Worm (Caenorhabditis elegans) whole organism, late embryonic: Measurements from ENCODE around the gene T19D2.3.

ENCODE experiments used
- C38D4.7 ChIP-seq: fragments of 200-800 bp; sonication (Bioruptor generic); optimal IDR thresholded peaks from 2 replicates; lab custom pipeline; 2018; ENCODE audit warnings: mild to moderate bottlenecking, missing genetic modification characterization, moderate library complexity, missing compliant biosample characterization
- F13H6.1 ChIP-seq: sonication (generic microtip); optimal IDR thresholded peaks from 2 replicates; lab custom pipeline; 2016; ENCODE audit warnings: missing genetic modification characterization, missing compliant biosample characterization
- K02D7.2 ChIP-seq: sonication (generic microtip); optimal IDR thresholded peaks from 2 replicates; lab custom pipeline; 2017; ENCODE audit warnings: mild to moderate bottlenecking, missing genetic modification characterization, missing compliant biosample characterization
- K09A11.1 ChIP-seq: sonication (generic microtip); optimal IDR thresholded peaks from 2 replicates; lab custom pipeline; 2017; ENCODE audit warnings: antibody characterized with exemption, mild to moderate bottlenecking, missing genetic modification characterization, missing compliant biosample characterization; ENCODE audit not compliant: insufficient read depth
- T23F11.4 ChIP-seq: fragments of 200-800 bp; sonication (Bioruptor generic); optimal IDR thresholded peaks from 2 replicates; lab custom pipeline; 2018; ENCODE audit warnings: mild to moderate bottlenecking, missing genetic modification characterization, missing compliant biosample characterization
- Y22D7AL.16 ChIP-seq: sonication (generic microtip); optimal IDR thresholded peaks from 2 replicates; lab custom pipeline; 2016; ENCODE audit warnings: missing genetic modification characterization, missing compliant biosample characterization
- ahr-1 ChIP-seq: sonication (generic microtip); optimal IDR thresholded peaks from 2 replicates; lab custom pipeline; 2016; ENCODE audit warnings: missing genetic modification characterization, missing compliant biosample characterization
- ama-1 ChIP-seq: fragments of 150-350 bp; optimal IDR thresholded peaks from 2 replicates; lab custom pipeline; 2014
- ceh-14 ChIP-seq: sonication (generic microtip); optimal IDR thresholded peaks from 2 replicates; lab custom pipeline; 2016; ENCODE audit warnings: missing genotype, missing genetic modification characterization, missing compliant biosample characterization
- ceh-2 ChIP-seq: sonication (generic microtip); optimal IDR thresholded peaks from 2 replicates; lab custom pipeline; 2016; ENCODE audit warnings: missing genotype, missing genetic modification characterization, missing compliant biosample characterization
- ceh-22 ChIP-seq: sonication (generic microtip); optimal IDR thresholded peaks from 2 replicates; lab custom pipeline; 2017; ENCODE audit warnings: missing biosample characterization, missing genetic modification characterization
- ceh-30 ChIP-seq: fragments of 150-350 bp; optimal IDR thresholded peaks from 2 replicates; lab custom pipeline; 2014; ENCODE audit warnings: missing biosample characterization, missing genetic modification characterization
- ceh-34 ChIP-seq: sonication (generic microtip); optimal IDR thresholded peaks from 2 replicates; lab custom pipeline; 2016; ENCODE audit warnings: mild to moderate bottlenecking, missing genetic modification characterization, missing compliant biosample characterization
- ceh-45 ChIP-seq: fragments of 200-800 bp; sonication (Bioruptor generic); IDR thresholded peaks from 2 replicates; pipeline ENCODE4 v1.3.6; 2022; ENCODE audit warnings: missing genetic modification reagents, missing genetic modification characterization, missing compliant biosample characterization
- ceh-48 ChIP-seq: sonication (generic microtip); optimal IDR thresholded peaks from 2 replicates; lab custom pipeline; 2016; ENCODE audit warnings: missing genetic modification characterization, inconsistent platforms, missing compliant biosample characterization
- ceh-6 ChIP-seq: fragments of 200-800 bp; sonication (Bioruptor generic); optimal IDR thresholded peaks from 2 replicates; lab custom pipeline; 2018; ENCODE audit warnings: mild to moderate bottlenecking, missing genetic modification characterization, missing compliant biosample characterization
- ceh-9 ChIP-seq: sonication (generic microtip); optimal IDR thresholded peaks from 2 replicates; lab custom pipeline; 2016; ENCODE audit warnings: mild to moderate bottlenecking, missing genetic modification characterization, inconsistent platforms, missing compliant biosample characterization
- dmd-4 ChIP-seq: sonication (generic microtip); optimal IDR thresholded peaks from 2 replicates; lab custom pipeline; 2016; ENCODE audit warnings: borderline replicate concordance, missing genetic modification characterization, missing compliant biosample characterization
- dve-1 ChIP-seq: sonication (generic microtip); optimal IDR thresholded peaks from 2 replicates; lab custom pipeline; 2017; ENCODE audit warnings: antibody characterized with exemption, mild to moderate bottlenecking, missing genetic modification characterization, missing compliant biosample characterization
- elt-2 ChIP-seq: sonication (generic microtip); optimal IDR thresholded peaks from 2 replicates; lab custom pipeline; 2016; ENCODE audit warnings: missing genetic modification reagents, missing genetic modification characterization, missing compliant biosample characterization
- elt-4 ChIP-seq: sonication (generic microtip); optimal IDR thresholded peaks from 2 replicates; lab custom pipeline; 2016; ENCODE audit warnings: missing genetic modification characterization, missing compliant biosample characterization
- ets-4 ChIP-seq: sonication (generic microtip); optimal IDR thresholded peaks from 2 replicates; lab custom pipeline; 2016; ENCODE audit warnings: missing genetic modification characterization, missing compliant biosample characterization
- eyg-1 ChIP-seq: sonication (generic microtip); optimal IDR thresholded peaks from 2 replicates; lab custom pipeline; 2016; ENCODE audit warnings: missing genotype, missing genetic modification characterization, missing compliant biosample characterization
- fkh-10 ChIP-seq: fragments of 150-350 bp; optimal IDR thresholded peaks from 2 replicates; lab custom pipeline; 2014; ENCODE audit warnings: missing biosample characterization, missing genetic modification reagents, missing genetic modification characterization
- fkh-6 ChIP-seq: sonication (generic microtip); optimal IDR thresholded peaks from 2 replicates; lab custom pipeline; 2016; ENCODE audit warnings: missing genetic modification characterization, missing compliant biosample characterization
- gmeb-2 ChIP-seq: sonication (generic microtip); optimal IDR thresholded peaks from 2 replicates; lab custom pipeline; 2016; ENCODE audit warnings: missing genetic modification characterization, inconsistent platforms, missing compliant biosample characterization
- hlh-6 ChIP-seq: sonication (generic microtip); optimal IDR thresholded peaks from 2 replicates; lab custom pipeline; 2016; ENCODE audit warnings: missing genotype, missing genetic modification characterization, missing compliant biosample characterization
- madf-2 ChIP-seq: sonication (generic microtip); optimal IDR thresholded peaks from 2 replicates; lab custom pipeline; 2017; ENCODE audit warnings: missing genetic modification characterization, missing compliant biosample characterization
- nfya-1 ChIP-seq: sonication (generic microtip); optimal IDR thresholded peaks from 2 replicates; lab custom pipeline; 2017; ENCODE audit warnings: missing genetic modification characterization, mild to moderate bottlenecking, missing compliant biosample characterization, antibody characterized with exemption, moderate library complexity
- nhr-11 ChIP-seq: fragments of 150-350 bp; optimal IDR thresholded peaks from 2 replicates; lab custom pipeline; 2014; ENCODE audit warnings: missing biosample characterization, missing genetic modification characterization
- nhr-232 ChIP-seq: sonication (generic microtip); optimal IDR thresholded peaks from 2 replicates; lab custom pipeline; 2016; ENCODE audit warnings: missing genetic modification characterization, missing compliant biosample characterization
- npax-4 ChIP-seq: sonication (generic microtip); optimal IDR thresholded peaks from 2 replicates; lab custom pipeline; 2016; ENCODE audit warnings: missing genetic modification characterization, missing compliant biosample characterization
- odd-2 ChIP-seq: sonication (generic microtip); optimal IDR thresholded peaks from 2 replicates; lab custom pipeline; 2017; ENCODE audit warnings: antibody characterized with exemption, mild to moderate bottlenecking, missing genetic modification characterization, missing compliant biosample characterization
- pag-3 ChIP-seq: sonication (generic microtip); optimal IDR thresholded peaks from 2 replicates; lab custom pipeline; 2016; ENCODE audit warnings: missing compliant biosample characterization, missing genetic modification characterization, borderline replicate concordance
- pat-9 ChIP-seq: fragments of 200-800 bp; sonication (Bioruptor generic); optimal IDR thresholded peaks from 2 replicates; lab custom pipeline; 2018; ENCODE audit warnings: mild to moderate bottlenecking, missing genetic modification characterization, moderate library complexity, missing compliant biosample characterization
- pax-1 ChIP-seq: fragments of 150-350 bp; optimal IDR thresholded peaks from 2 replicates; lab custom pipeline; 2014; ENCODE audit warnings: missing biosample characterization, missing genetic modification characterization
- pha-2 ChIP-seq: sonication (generic microtip); optimal IDR thresholded peaks from 2 replicates; lab custom pipeline; 2017; ENCODE audit warnings: mild to moderate bottlenecking, missing genetic modification characterization, missing compliant biosample characterization
- pros-1 ChIP-seq: fragments of 150-350 bp; optimal IDR thresholded peaks from 2 replicates; lab custom pipeline; 2014; ENCODE audit warnings: missing biosample characterization, missing genetic modification reagents, missing genetic modification characterization
- ref-2 ChIP-seq: sonication (generic microtip); optimal IDR thresholded peaks from 2 replicates; lab custom pipeline; 2016; ENCODE audit warnings: missing genetic modification characterization, missing compliant biosample characterization
- rnt-1 ChIP-seq: sonication (generic microtip); optimal IDR thresholded peaks from 2 replicates; lab custom pipeline; 2016; ENCODE audit warnings: missing genetic modification characterization, missing compliant biosample characterization
- sdc-2 ChIP-seq: sonication (generic microtip); optimal IDR thresholded peaks from 2 replicates; lab custom pipeline; 2016; ENCODE audit warnings: missing genotype, missing genetic modification characterization, missing compliant biosample characterization
- sox-2 ChIP-seq: fragments of 200-800 bp; sonication (Bioruptor generic); IDR thresholded peaks from 2 replicates; pipeline ENCODE4 v1.3.6; 2022; ENCODE audit warnings: missing genetic modification reagents, missing genetic modification characterization, missing compliant biosample characterization
- sox-4 ChIP-seq: sonication (generic microtip); optimal IDR thresholded peaks from 2 replicates; lab custom pipeline; 2017; ENCODE audit warnings: mild to moderate bottlenecking, missing genetic modification characterization, inconsistent platforms, missing compliant biosample characterization
- tbx-2 ChIP-seq: sonication (generic microtip); optimal IDR thresholded peaks from 2 replicates; lab custom pipeline; 2016; ENCODE audit warnings: missing genetic modification characterization, missing compliant biosample characterization
- tbx-7 ChIP-seq: sonication (generic microtip); optimal IDR thresholded peaks from 2 replicates; lab custom pipeline; 2016; ENCODE audit warnings: missing genotype, missing genetic modification characterization, missing compliant biosample characterization
- ttx-3 ChIP-seq: sonication (generic microtip); optimal IDR thresholded peaks from 2 replicates; lab custom pipeline; 2016; ENCODE audit warnings: missing genetic modification reagents, missing genetic modification characterization, missing compliant biosample characterization
- unc-42 ChIP-seq: sonication (generic microtip); optimal IDR thresholded peaks from 2 replicates; lab custom pipeline; 2016; ENCODE audit warnings: missing genotype, missing genetic modification characterization, missing compliant biosample characterization
- unc-86 ChIP-seq: sonication (generic microtip); optimal IDR thresholded peaks from 2 replicates; lab custom pipeline; 2016; ENCODE audit warnings: missing genetic modification characterization, missing compliant biosample characterization
- ztf-16 ChIP-seq: sonication (generic microtip); optimal IDR thresholded peaks from 2 replicates; lab custom pipeline; 2017; ENCODE audit warnings: missing genetic modification characterization, missing compliant biosample characterization

Gene T19D2.3

ce11 chrX:3945681-3946080, 6.6 kb downstream of the T19D2.3 start (continued):
- no peak for TF ChIP-seq Y22D7AL.16 (tag; lab: Kevin White, UChicago)
- TF ChIP-seq dve-1 (tag; lab: Kevin White, UChicago) = no peak
- peak; percentile 60 for TF ChIP-seq ceh-48 (tag; lab: Kevin White, UChicago)
- no peak for TF ChIP-seq gmeb-2 (tag; lab: Kevin White, UChicago)
- no peak for TF ChIP-seq elt-2 (tag; lab: Kevin White, UChicago)
- TF ChIP-seq K02D7.2 (tag; lab: Kevin White, UChicago) = no peak
- TF ChIP-seq ztf-16 (tag; lab: Kevin White, UChicago) = no peak
- peak; percentile 66 for TF ChIP-seq tbx-2 (tag; lab: Kevin White, UChicago)
- no peak for TF ChIP-seq fkh-10
- TF ChIP-seq unc-86 (tag; lab: Kevin White, UChicago) = no peak
- TF ChIP-seq ref-2 (tag; lab: Kevin White, UChicago) = no peak
- no peak for TF ChIP-seq ceh-6
- TF ChIP-seq ets-4 (tag; lab: Kevin White, UChicago) = no peak
- no peak for TF ChIP-seq elt-4 (tag; lab: Kevin White, UChicago)
- no peak for TF ChIP-seq ceh-9 (tag; lab: Kevin White, UChicago)
- TF ChIP-seq ceh-2 (tag; lab: Kevin White, UChicago) = peak; percentile 16
- TF ChIP-seq nhr-11 = no peak
- no peak for TF ChIP-seq nhr-232 (tag; lab: Kevin White, UChicago)
- peak; percentile 42 for TF ChIP-seq unc-42
- no peak for TF ChIP-seq ceh-45
- no peak for TF ChIP-seq eyg-1 (tag; lab: Kevin White, UChicago)
- TF ChIP-seq sox-2 (GFP tag; lab: Robert Waterston, UW) = no peak
- no peak for TF ChIP-seq madf-2
- no peak for TF ChIP-seq sox-4 (tag; lab: Kevin White, UChicago)
- no peak for TF ChIP-seq hlh-6 (tag; lab: Kevin White, UChicago)
- TF ChIP-seq ahr-1 (tag; lab: Kevin White, UChicago) = no peak
- TF ChIP-seq pax-1 (tag; lab: Kevin White, UChicago) = no peak
- no peak for TF ChIP-seq dmd-4
- TF ChIP-seq ama-1 (lab: Kevin White, UChicago) = no peak
- TF ChIP-seq K09A11.1 (tag; lab: Kevin White, UChicago) = no peak
- no peak for TF ChIP-seq pat-9 (tag; lab: Kevin White, UChicago)
- TF ChIP-seq pha-2 (tag; lab: Kevin White, UChicago) = peak; percentile 49
- no peak for TF ChIP-seq ceh-22 (tag; lab: Kevin White, UChicago)
- no peak for TF ChIP-seq sdc-2

- TF ChIP-seq ttx-3 (tag; lab: Kevin White, UChicago) (no peak), eyg-1 (tag; lab: Kevin White, UChicago) (no peak), ets-4 (tag; lab: Kevin White, UChicago) (no peak), F13H6.1 (tag; lab: Kevin White, UChicago) (no peak), pag-3 (no peak), ztf-16 (tag; lab: Kevin White, UChicago) (no peak), ceh-48 (tag; lab: Kevin White, UChicago) (no peak), dmd-4 (no peak), K09A11.1 (tag; lab: Kevin White, UChicago) (no peak), pros-1 (tag; lab: Kevin White, UChicago) (no peak), gmeb-2 (tag; lab: Kevin White, UChicago) (no peak), fkh-6 (tag; lab: Kevin White, UChicago) (no peak)
Observed at ce11 chrX:3949026-3949425, 10.0 kb downstream of the T19D2.3 start.

- TF ChIP-seq unc-42 = no peak
- TF ChIP-seq C38D4.7 = no peak
- no peak for TF ChIP-seq rnt-1
- no peak for TF ChIP-seq ceh-30 (tag; lab: Kevin White, UChicago)
- no peak for TF ChIP-seq ceh-14 (tag; lab: Kevin White, UChicago)
- no peak for TF ChIP-seq ceh-34 (tag; lab: Kevin White, UChicago)
- no peak for TF ChIP-seq ama-1 (lab: Kevin White, UChicago)
- no peak for TF ChIP-seq npax-4 (tag; lab: Kevin White, UChicago)
- TF ChIP-seq nfya-1 = no peak
- TF ChIP-seq K09A11.1 (tag; lab: Kevin White, UChicago) = no peak
- no peak for TF ChIP-seq sox-2 (GFP tag; lab: Robert Waterston, UW)
- no peak for TF ChIP-seq ceh-9 (tag; lab: Kevin White, UChicago)
- TF ChIP-seq T23F11.4 (GFP tag; lab: Kevin White, UChicago) = no peak
- TF ChIP-seq odd-2 = no peak
- TF ChIP-seq sdc-2 = no peak
- no peak for TF ChIP-seq ref-2 (tag; lab: Kevin White, UChicago)
- TF ChIP-seq ceh-45 = no peak
- no peak for TF ChIP-seq tbx-7 (tag; lab: Kevin White, UChicago)
- TF ChIP-seq Y22D7AL.16 (tag; lab: Kevin White, UChicago) = no peak
- no peak for TF ChIP-seq pag-3
Observed at ce11 chrX:3949763-3950162, 10.7 kb downstream of the T19D2.3 start.
